Worm (Caenorhabditis elegans) whole organism, young adult: ENCODE results near the gene F49H12.3.

Source experiments
- F55B11.4 ChIP-seq: sonication (generic microtip); optimal IDR thresholded peaks from 2 replicates; lab custom pipeline; 2016; ENCODE audit warnings: missing compliant biosample characterization, missing genetic modification characterization, borderline replicate concordance; ENCODE audit not compliant: insufficient read depth
- K11D2.4 ChIP-seq: fragments of 200-800 bp; sonication (Bioruptor generic); IDR thresholded peaks from 2 replicates; pipeline ENCODE4 v1.3.6; 2022; ENCODE audit warnings: missing genetic modification reagents, missing genetic modification characterization, missing compliant biosample characterization
- chd-7 ChIP-seq: sonication (generic microtip); optimal IDR thresholded peaks from 2 replicates; lab custom pipeline; 2016; ENCODE audit warnings: mild to moderate bottlenecking, missing genetic modification characterization, moderate library complexity, missing compliant biosample characterization
- gei-17 ChIP-seq: fragments of 200-800 bp; sonication (Bioruptor generic); optimal IDR thresholded peaks from 2 replicates; lab custom pipeline; 2018; ENCODE audit warnings: mild to moderate bottlenecking, missing genetic modification characterization, missing compliant biosample characterization
- lag-1 ChIP-seq: fragments of 200-800 bp; sonication (Bioruptor generic); IDR thresholded peaks from 2 replicates; pipeline ENCODE4 v1.3.6; 2022; ENCODE audit warnings: missing genetic modification reagents, missing genetic modification characterization, missing compliant biosample characterization
- lsl-1 ChIP-seq: fragments of 200-800 bp; sonication (Bioruptor generic); optimal IDR thresholded peaks from 2 replicates; lab custom pipeline; 2018; ENCODE audit warnings: mild to moderate bottlenecking, missing genetic modification characterization, moderate library complexity, missing compliant biosample characterization
- madf-8 ChIP-seq: fragments of 200-800 bp; sonication (Bioruptor generic); conservative IDR thresholded peaks from 2 replicates; pipeline ENCODE4 v1.3.6; 2022; ENCODE audit warnings: missing genetic modification reagents, missing genetic modification characterization, missing compliant biosample characterization
- mxl-1 ChIP-seq: sonication (generic microtip); optimal IDR thresholded peaks from 2 replicates; lab custom pipeline; 2016; ENCODE audit warnings: missing genetic modification characterization, missing compliant biosample characterization
- rcor-1 ChIP-seq: fragments of 200-800 bp; sonication (Bioruptor generic); IDR thresholded peaks from 2 replicates; pipeline ENCODE4 v1.3.6; 2022; ENCODE audit warnings: missing genetic modification reagents, missing genetic modification characterization, missing compliant biosample characterization
- ztf-3 ChIP-seq: fragments of 200-800 bp; sonication (Bioruptor generic); optimal IDR thresholded peaks from 2 replicates; lab custom pipeline; 2018; ENCODE audit warnings: mild to moderate bottlenecking, missing genetic modification characterization, missing compliant biosample characterization
- ztf-6 ChIP-seq: fragments of 200-800 bp; sonication (Bioruptor generic); IDR thresholded peaks from 2 replicates; pipeline ENCODE4 v1.3.6; 2022; ENCODE audit warnings: missing genetic modification reagents, missing genetic modification characterization, missing compliant biosample characterization

The F49H12.3 gene

ce11 chrX:2130141-2130540, 46.0 kb downstream of the F49H12.3 start, which contains the start of gene F53B1.8:
Gene F53B1.8 (minus strand): TSS chrX:2130241.
- TF ChIP-seq ztf-6 (GFP tag; lab: Robert Waterston, UW), result no peak
- no peak for TF ChIP-seq F55B11.4 (tag; lab: Kevin White, UChicago)
- TF ChIP-seq mxl-1 (tag; lab: Kevin White, UChicago), result no peak
- no peak for TF ChIP-seq lag-1 (GFP tag; lab: Robert Waterston, UW)
- no peak for TF ChIP-seq ztf-3 (GFP tag; lab: Kevin White, UChicago)
- TF ChIP-seq chd-7, result no peak
- no peak for TF ChIP-seq K11D2.4 (GFP tag; lab: Robert Waterston, UW)
- no peak for TF ChIP-seq rcor-1
- no peak for TF ChIP-seq madf-8 (GFP tag; lab: Robert Waterston, UW)
- no peak for TF ChIP-seq gei-17 (GFP tag; lab: Kevin White, UChicago)
- TF ChIP-seq, all 124 proteins: peak for 0

- TF ChIP-seq lsl-1 (GFP tag; lab: Kevin White, UChicago), result no peak
- no peak for TF ChIP-seq rcor-1
Measured at ce11 chrX:2131650-2132049, 47.5 kb downstream of the F49H12.3 start, which contains the start of gene F53B1.9. Gene F53B1.9 (minus strand): TSS chrX:2131844.
